Fruit fly (Drosophila melanogaster): ENCODE results near the gene bip1.

DNA sequence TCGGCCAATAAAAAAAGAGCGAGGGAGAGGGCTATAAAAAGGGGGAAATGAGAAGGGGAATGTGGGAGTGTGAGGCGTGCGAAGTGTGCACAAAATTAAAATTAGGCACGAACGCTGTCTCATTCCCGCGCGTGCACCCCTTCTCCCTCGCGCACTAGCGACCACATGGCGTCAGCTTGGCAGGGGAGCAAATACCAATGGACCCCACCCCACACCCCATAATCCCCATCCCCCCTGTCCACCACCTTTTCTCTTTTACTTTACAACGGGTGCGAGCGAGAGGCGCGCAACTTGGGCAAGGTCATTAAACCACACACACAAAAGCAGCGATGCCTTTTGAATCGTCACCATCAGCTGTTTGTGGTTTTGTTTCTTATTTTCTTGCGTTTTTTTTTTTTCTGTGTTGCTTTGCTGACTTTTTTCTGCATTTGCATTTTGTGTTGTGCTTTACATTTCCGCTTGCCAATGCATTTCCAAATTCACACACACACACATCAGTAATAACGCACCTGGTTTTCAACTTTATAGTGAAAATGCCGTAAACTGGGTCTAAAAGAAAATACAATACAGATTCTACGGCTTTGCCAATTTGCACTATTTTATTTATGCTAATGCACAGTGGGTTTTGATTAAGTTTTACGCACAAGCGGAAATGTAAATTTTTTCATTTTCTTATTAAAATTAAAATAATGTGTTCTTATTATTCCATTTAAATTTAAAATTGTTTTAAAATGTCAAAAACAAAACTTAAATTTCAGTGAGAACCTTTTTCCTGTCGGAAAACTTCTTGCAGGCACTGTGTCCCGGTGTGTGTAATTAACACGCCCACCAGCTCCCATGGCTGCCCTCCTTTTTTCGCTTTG, 34.0 kb downstream of the bip1 start:
- no peak for TF ChIP-seq ttk (optimal IDR thresholded peaks at IDR 0.05)
- no peak for TF ChIP-seq Myc (optimal IDR thresholded peaks at IDR 0.05)
